Fruit fly (Drosophila melanogaster) whole organism, embryonic: ENCODE results near the gene phol.
A peak's percentile ranks its signal among the peaks of the same experiment; 100 is the strongest.

Experiments
- Abd-B ChIP-seq: fragments of 200-800 bp; sonication (Bioruptor generic); optimal IDR thresholded peaks from 2 replicates; lab custom pipeline; 2018; ENCODE audit warnings: missing biosample characterization, mild to moderate bottlenecking, missing genetic modification characterization, moderate library complexity
- Atf-2 ChIP-seq: fragments of 200-800 bp; sonication (Bioruptor generic); optimal IDR thresholded peaks from 2 replicates; lab custom pipeline; 2016; ENCODE audit warnings: missing biosample characterization, missing genetic modification characterization
- Blimp-1 ChIP-seq: fragments of 200-800 bp; sonication (Bioruptor generic); optimal IDR thresholded peaks from 3 replicates; lab custom pipeline; 2018; ENCODE audit warnings: missing biosample characterization, missing genetic modification characterization, mild to moderate bottlenecking, moderate library complexity, missing genetic modification reagents
- CG10267 ChIP-seq: fragments of 200-800 bp; sonication (Bioruptor generic); optimal IDR thresholded peaks from 2 replicates; lab custom pipeline; 2018; ENCODE audit warnings: missing biosample characterization, mild to moderate bottlenecking, missing genetic modification characterization, moderate library complexity
- CG10431 ChIP-seq: fragments of 200-800 bp; sonication (Bioruptor generic); optimal IDR thresholded peaks from 3 replicates; lab custom pipeline; 2018; ENCODE audit warnings: missing biosample characterization, mild to moderate bottlenecking, missing genetic modification characterization
- CG10979 ChIP-seq: fragments of 200-800 bp; sonication (Bioruptor generic); optimal IDR thresholded peaks from 2 replicates; lab custom pipeline; 2018; ENCODE audit warnings: missing biosample characterization, mild to moderate bottlenecking, missing genetic modification characterization, moderate library complexity
- CG11695 ChIP-seq: fragments of 200-800 bp; sonication (Bioruptor generic); IDR thresholded peaks from 3 replicates; pipeline ENCODE4 v1.3.6; 2022; ENCODE audit warnings: missing biosample characterization, missing genetic modification characterization
- CG12659 ChIP-seq: fragments of 200-800 bp; sonication (Bioruptor generic); optimal IDR thresholded peaks from 3 replicates; lab custom pipeline; 2017; ENCODE audit warnings: mild to moderate bottlenecking, missing biosample characterization, missing genetic modification reagents, missing genetic modification characterization
- CG14860 ChIP-seq: fragments of 200-800 bp; sonication (Bioruptor generic); IDR thresholded peaks from 3 replicates; pipeline ENCODE4 v1.3.6; 2022; ENCODE audit warnings: missing biosample characterization, missing genetic modification characterization; ENCODE audit not compliant: partially characterized antibody
- CG15479 ChIP-seq: fragments of 200-800 bp; sonication (Bioruptor generic); optimal IDR thresholded peaks from 3 replicates; lab custom pipeline; 2019; ENCODE audit warnings: missing biosample characterization, mild to moderate bottlenecking, missing genetic modification characterization, moderate library complexity
- CG1647 ChIP-seq: fragments of 200-800 bp; sonication (Bioruptor generic); optimal IDR thresholded peaks from 3 replicates; lab custom pipeline; 2016; ENCODE audit warnings: missing biosample characterization, missing genetic modification characterization
- CG17568 ChIP-seq: fragments of 200-800 bp; sonication (Bioruptor generic); optimal IDR thresholded peaks from 2 replicates; lab custom pipeline; 2018; ENCODE audit warnings: missing biosample characterization, mild to moderate bottlenecking, missing genetic modification characterization, moderate library complexity
- CG17829 ChIP-seq: fragments of 200-800 bp; optimal IDR thresholded peaks from 2 replicates; lab custom pipeline; 2019; ENCODE audit warnings: missing biosample characterization, mild to moderate bottlenecking, missing genetic modification characterization, moderate library complexity
- CG18011 ChIP-seq: fragments of 200-800 bp; sonication (Bioruptor generic); optimal IDR thresholded peaks from 2 replicates; lab custom pipeline; 2017; ENCODE audit warnings: missing biosample characterization, missing genetic modification characterization, mild to moderate bottlenecking, moderate library complexity, missing genotype
- CG2678 ChIP-seq: fragments of 200-800 bp; sonication (Bioruptor generic); optimal IDR thresholded peaks from 3 replicates; lab custom pipeline; 2019; ENCODE audit warnings: missing biosample characterization, mild to moderate bottlenecking, missing genetic modification characterization, moderate library complexity
- CG3281 ChIP-seq: fragments of 200-800 bp; sonication (Bioruptor generic); optimal IDR thresholded peaks from 3 replicates; lab custom pipeline; 2017; ENCODE audit warnings: missing biosample characterization, mild to moderate bottlenecking, missing genetic modification characterization
- CG3847 ChIP-seq: fragments of 200-800 bp; sonication (Bioruptor generic); IDR thresholded peaks from 2 replicates; pipeline ENCODE4 v1.3.6; 2022; ENCODE audit warnings: missing biosample characterization, missing genetic modification characterization
- CG6272 ChIP-seq: fragments of 200-800 bp; sonication (Bioruptor generic); IDR thresholded peaks from 2 replicates; pipeline ENCODE4 v1.3.6; 2022; ENCODE audit warnings: missing biosample characterization, missing genetic modification characterization
- CG8388 ChIP-seq: fragments of 200-800 bp; sonication (Bioruptor generic); optimal IDR thresholded peaks from 2 replicates; lab custom pipeline; 2019; ENCODE audit warnings: missing biosample characterization, mild to moderate bottlenecking, missing genetic modification characterization, moderate library complexity
- CG8924 ChIP-seq: fragments of 200-800 bp; optimal IDR thresholded peaks from 3 replicates; lab custom pipeline; 2019; ENCODE audit warnings: missing biosample characterization, mild to moderate bottlenecking, missing genetic modification characterization, moderate library complexity
- Deaf1 ChIP-seq: fragments of 200-800 bp; optimal IDR thresholded peaks from 3 replicates; lab custom pipeline; 2019; ENCODE audit warnings: missing biosample characterization, mild to moderate bottlenecking, missing genetic modification characterization, moderate library complexity
- Ets97D ChIP-seq: fragments of 200-800 bp; sonication (Bioruptor generic); optimal IDR thresholded peaks from 3 replicates; lab custom pipeline; 2016; ENCODE audit warnings: missing biosample characterization, missing genetic modification characterization
- Fer2 ChIP-seq: fragments of 200-800 bp; sonication (Bioruptor generic); optimal IDR thresholded peaks from 2 replicates; lab custom pipeline; 2018; ENCODE audit warnings: missing biosample characterization, mild to moderate bottlenecking, missing genetic modification characterization, moderate library complexity
- Fer3 ChIP-seq: fragments of 200-800 bp; sonication (Bioruptor generic); optimal IDR thresholded peaks from 2 replicates; lab custom pipeline; 2018; ENCODE audit warnings: missing biosample characterization, mild to moderate bottlenecking, missing genetic modification characterization, moderate library complexity
- Hand ChIP-seq: fragments of 200-800 bp; sonication (Bioruptor generic); optimal IDR thresholded peaks from 2 replicates; lab custom pipeline; 2017; ENCODE audit warnings: mild to moderate bottlenecking, missing biosample characterization, missing genetic modification reagents, missing genetic modification characterization
- Hey ChIP-seq: fragments of 200-800 bp; sonication (Bioruptor generic); optimal IDR thresholded peaks from 3 replicates; lab custom pipeline; 2018; ENCODE audit warnings: missing biosample characterization, mild to moderate bottlenecking, missing genetic modification characterization
- Hr78 ChIP-seq, 2 experiments: fragments of 200-800 bp in 1 of 2; fragments of >200 bp in 1 of 2; sonication (Bioruptor generic) in 1 of 2; optimal IDR thresholded peaks; 2 replicates each; lab custom pipeline; 2017 to 2019; ENCODE audit warnings: missing biosample characterization in 2 of 2, missing genetic modification characterization in 2 of 2, mild to moderate bottlenecking in 1 of 2, moderate library complexity in 1 of 2
- MESR4 ChIP-seq: fragments of 200-800 bp; sonication (Bioruptor generic); optimal IDR thresholded peaks from 2 replicates; lab custom pipeline; 2018; ENCODE audit warnings: missing biosample characterization, mild to moderate bottlenecking, missing genetic modification characterization, moderate library complexity
- Rx ChIP-seq: fragments of 200-800 bp; sonication (Bioruptor generic); IDR thresholded peaks from 2 replicates; pipeline ENCODE4 v1.3.6; 2022; ENCODE audit warnings: missing biosample characterization, missing genetic modification characterization
- Sox102F ChIP-seq: fragments of 200-800 bp; sonication (Bioruptor generic); optimal IDR thresholded peaks from 2 replicates; lab custom pipeline; 2018; ENCODE audit warnings: missing biosample characterization, mild to moderate bottlenecking, missing genetic modification characterization, moderate library complexity
- Xrp1 ChIP-seq: fragments of 200-800 bp; sonication (Bioruptor generic); IDR thresholded peaks from 2 replicates; pipeline ENCODE4 v1.3.6; 2022; ENCODE audit warnings: missing biosample characterization, missing genetic modification characterization
- cg ChIP-seq: fragments of 200-800 bp; sonication (Bioruptor generic); optimal IDR thresholded peaks from 3 replicates; lab custom pipeline; 2019; ENCODE audit warnings: missing biosample characterization, mild to moderate bottlenecking, missing genetic modification characterization, moderate library complexity
- dysf ChIP-seq: fragments of 200-800 bp; sonication (Bioruptor generic); IDR thresholded peaks from 3 replicates; pipeline ENCODE4 v1.3.6; 2022; ENCODE audit warnings: missing biosample characterization, missing genetic modification characterization
- ewg ChIP-seq: fragments of 200-800 bp; sonication (Bioruptor generic); optimal IDR thresholded peaks from 3 replicates; lab custom pipeline; 2017; ENCODE audit warnings: mild to moderate bottlenecking, missing biosample characterization, missing genetic modification reagents, missing genetic modification characterization
- ham ChIP-seq: fragments of 200-800 bp; sonication (Bioruptor generic); IDR thresholded peaks from 2 replicates; pipeline ENCODE4 v1.3.6; 2022; ENCODE audit warnings: missing biosample characterization, missing genetic modification characterization
- insv ChIP-seq, 2 experiments: fragments of 200-800 bp; sonication (Bioruptor generic); optimal IDR thresholded peaks; 3 replicates each; lab custom pipeline; 2016 to 2018; ENCODE audit warnings: missing biosample characterization in 2 of 2, missing genetic modification characterization in 2 of 2
- jing ChIP-seq: fragments of 200-800 bp; sonication (Bioruptor generic); optimal IDR thresholded peaks from 2 replicates; lab custom pipeline; 2018; ENCODE audit warnings: missing biosample characterization, mild to moderate bottlenecking, missing genetic modification characterization
- kah ChIP-seq: fragments of 200-800 bp; sonication (Bioruptor generic); optimal IDR thresholded peaks from 2 replicates; lab custom pipeline; 2018; ENCODE audit warnings: missing biosample characterization, mild to moderate bottlenecking, missing genetic modification characterization
- kay ChIP-seq: fragments of 200-800 bp; sonication (Bioruptor generic); optimal IDR thresholded peaks from 2 replicates; lab custom pipeline; 2016; ENCODE audit warnings: missing biosample characterization, missing genetic modification characterization
- prd ChIP-seq, 3 experiments: fragments of >200 bp in 2 of 3; fragments of 200-800 bp in 1 of 3; sonication (Bioruptor generic) in 1 of 3; optimal IDR thresholded peaks in 2 of 3; IDR thresholded peaks in 1 of 3; 2 replicates in 2 of 3; 3 replicates in 1 of 3; pipeline versions ENCODE4 v1.3.6 to Lab custom; 2017 to 2022; ENCODE audit warnings: missing biosample characterization in 1 of 3, missing genetic modification characterization in 1 of 3
- ro ChIP-seq: fragments of 200-800 bp; sonication (Bioruptor generic); IDR thresholded peaks from 2 replicates; pipeline ENCODE4 v1.3.6; 2022; ENCODE audit warnings: missing biosample characterization, missing genetic modification characterization
- sens ChIP-seq: fragments of 200-800 bp; sonication (Bioruptor generic); peaks from one replicate; lab custom pipeline; 2016; ENCODE audit warnings: missing biosample characterization, missing genetic modification characterization
- slbo ChIP-seq: fragments of 200-800 bp; sonication (Bioruptor generic); IDR thresholded peaks from 2 replicates; pipeline ENCODE4 v1.3.6; 2022; ENCODE audit warnings: missing biosample characterization, missing genetic modification characterization
- slp2 ChIP-seq: fragments of 200-800 bp; sonication (Bioruptor generic); optimal IDR thresholded peaks from 2 replicates; lab custom pipeline; 2016; ENCODE audit warnings: missing biosample characterization, missing genetic modification characterization
- stc ChIP-seq: fragments of 200-800 bp; sonication (Bioruptor generic); IDR thresholded peaks from 2 replicates; pipeline ENCODE4 v1.3.6; 2022; ENCODE audit warnings: missing biosample characterization, missing genetic modification characterization
- tin ChIP-seq: fragments of 200-800 bp; sonication (Bioruptor generic); optimal IDR thresholded peaks from 3 replicates; lab custom pipeline; 2016; ENCODE audit warnings: missing biosample characterization, missing genetic modification characterization
- tll ChIP-seq, 2 experiments: fragments of 200-800 bp in 1 of 2; fragments of >200 bp in 1 of 2; sonication (Bioruptor generic) in 1 of 2; optimal IDR thresholded peaks; 2 replicates each; lab custom pipeline; 2017 to 2019; ENCODE audit warnings: missing biosample characterization in 2 of 2, missing genetic modification characterization in 2 of 2, mild to moderate bottlenecking in 1 of 2, moderate library complexity in 1 of 2
- toy ChIP-seq: fragments of 200-800 bp; sonication (Bioruptor generic); IDR thresholded peaks from 2 replicates; pipeline ENCODE4 v1.3.6; 2022; ENCODE audit warnings: missing biosample characterization, missing genetic modification characterization
- vvl ChIP-seq: fragments of 200-800 bp; sonication (Bioruptor generic); IDR thresholded peaks from 2 replicates; pipeline ENCODE4 v1.3.6; 2022; ENCODE audit warnings: missing biosample characterization, missing genetic modification characterization

Gene phol

DNA sequence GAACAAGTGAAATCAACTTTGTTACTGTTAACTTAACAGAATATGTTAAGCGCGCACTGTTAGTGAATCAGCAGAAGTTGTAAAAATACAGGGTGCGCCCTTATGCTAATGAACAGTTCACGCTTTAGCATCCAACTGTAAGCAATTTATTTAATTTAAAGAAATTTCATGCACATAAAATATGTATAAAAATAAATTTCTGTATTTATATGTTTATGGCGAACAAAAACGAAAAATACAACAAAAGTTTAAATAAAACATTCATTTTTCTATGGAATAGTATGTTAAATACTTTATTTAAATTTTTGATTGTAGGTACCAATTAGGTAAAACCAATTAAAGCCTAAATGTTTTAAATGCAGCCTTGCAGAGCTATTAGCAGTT lies 31.6 kb downstream of the phol start (continued):
- TF ChIP-seq CG2678 (tag; lab: Kevin White, UChicago) (peak; percentile 53), dysf (GFP tag; lab: Robert Waterston, UW) (no peak), kah (GFP tag; lab: Kevin White, UChicago) (peak; percentile 23), toy (no peak), Hr78 (GFP tag; optimal IDR thresholded peaks at IDR 0.05; lab: Kevin White, UChicago) (no peak), CG6272 (GFP tag; lab: Robert Waterston, UW) (no peak), CG12659 (GFP tag; lab: Kevin White, UChicago) (peak; percentile 6), cg (GFP tag; lab: Kevin White, UChicago) (no peak), CG17829 (tag; lab: Kevin White, UChicago) (peak; percentile 50), CG3281 (peak; percentile 39), tll (GFP tag; optimal IDR thresholded peaks at IDR 0.05; lab: Kevin White, UChicago) (no peak), CG17568 (GFP tag; lab: Kevin White, UChicago) (peak; percentile 42), CG10431 (no peak), ewg (GFP tag; lab: Kevin White, UChicago) (no peak), slbo (GFP tag; lab: Robert Waterston, UW) (peak; percentile 31; the same call in 1 of the 2 replicates), Atf-2 (no peak), CG8924 (tag; lab: Kevin White, UChicago) (peak; percentile 64), stc (GFP tag; lab: Robert Waterston, UW) (0 out of 2 replicates have a peak, but pooled peaks have one; percentile 11), tin (GFP tag; lab: Kevin White, UChicago) (no peak), Rx (GFP tag; lab: Robert Waterston, UW) (no peak), CG3847 (0 out of 2 replicates have a peak, but pooled peaks have one; percentile 21), Hand (peak; percentile 26), CG14860 (no peak), sens (GFP tag; lab: Kevin White, UChicago) (peak; percentile 74), CG11695 (peak; percentile 56; the same call in 2 of the 3 replicates), insv (GFP tag; optimal IDR thresholded peaks at IDR 0.05; lab: Kevin White, UChicago) (no peak), jing (GFP tag; lab: Kevin White, UChicago) (no peak), CG10979 (tag; lab: Kevin White, UChicago) (peak; percentile 21), Sox102F (GFP tag; lab: Kevin White, UChicago) (peak; percentile 26), vvl (GFP tag; lab: Robert Waterston, UW) (peak; percentile 91), Fer2 (no peak), CG1647 (GFP tag; lab: Kevin White, UChicago) (no peak), Abd-B (GFP tag; lab: Kevin White, UChicago) (no peak), CG8388 (GFP tag; lab: Kevin White, UChicago) (peak; percentile 52), ro (GFP tag; lab: Robert Waterston, UW) (no peak), CG10267 (tag; lab: Kevin White, UChicago) (peak; percentile 41), CG18011 (peak; percentile 15), Blimp-1 (GFP tag; lab: Kevin White, UChicago) (peak; percentile 52), prd (optimal IDR thresholded peaks at IDR 0.05; lab: Kevin White, UChicago) (no peak), prd (GFP tag; IDR thresholded peaks at IDR 0.05; lab: Robert Waterston, UW) (no peak), CG15479 (no peak), MESR4 (GFP tag; lab: Kevin White, UChicago) (no peak), Fer3 (tag; lab: Kevin White, UChicago) (peak; percentile 57), Hey (no peak), ham (GFP tag; lab: Robert Waterston, UW) (no peak), Deaf1 (tag; lab: Kevin White, UChicago) (peak; percentile 14), kay (GFP tag; lab: Kevin White, UChicago) (no peak), Xrp1 (GFP tag; lab: Robert Waterston, UW) (0 out of 2 replicates have a peak, but pooled peaks have one; percentile 21), Ets97D (GFP tag; lab: Kevin White, UChicago) (no peak), slp2 (no peak)
